Fruit fly (Drosophila melanogaster) whole organism, embryonic: ENCODE data around the gene Tom.

Experiments used
- Adf1 ChIP-seq: fragments of 200-800 bp; sonication (Bioruptor generic); IDR thresholded peaks from 2 replicates; pipeline ENCODE4 v1.3.6; 2022; ENCODE audit warnings: missing biosample characterization, missing genetic modification characterization
- CG10366 ChIP-seq: fragments of 200-800 bp; sonication (Bioruptor generic); IDR thresholded peaks from 2 replicates; pipeline ENCODE4 v1.3.6; 2022; ENCODE audit warnings: missing biosample characterization, missing genetic modification characterization
- CG11247 ChIP-seq: fragments of 200-800 bp; sonication (Bioruptor generic); IDR thresholded peaks from 2 replicates; pipeline ENCODE4 v1.3.6; 2022; ENCODE audit warnings: missing biosample characterization, missing genetic modification characterization
- CG12155 ChIP-seq: fragments of 200-800 bp; sonication (Bioruptor generic); optimal IDR thresholded peaks from 3 replicates; lab custom pipeline; 2016; ENCODE audit warnings: missing biosample characterization, missing genetic modification characterization
- CG12219 ChIP-seq: fragments of 200-800 bp; sonication (Bioruptor generic); optimal IDR thresholded peaks from 3 replicates; lab custom pipeline; 2018; ENCODE audit warnings: missing biosample characterization, mild to moderate bottlenecking, missing genetic modification characterization
- CG1603 ChIP-seq: fragments of 200-800 bp; sonication (Bioruptor generic); optimal IDR thresholded peaks from 2 replicates; lab custom pipeline; 2019; ENCODE audit warnings: missing biosample characterization, mild to moderate bottlenecking, missing genetic modification characterization, moderate library complexity
- CG16779 ChIP-seq: fragments of 200-800 bp; sonication (Bioruptor generic); IDR thresholded peaks from 2 replicates; pipeline ENCODE4 v1.3.6; 2022; ENCODE audit warnings: missing biosample characterization, missing genetic modification characterization
- CG17829 ChIP-seq: fragments of 200-800 bp; optimal IDR thresholded peaks from 2 replicates; lab custom pipeline; 2019; ENCODE audit warnings: missing biosample characterization, mild to moderate bottlenecking, missing genetic modification characterization, moderate library complexity
- CG17912 ChIP-seq: fragments of 200-800 bp; sonication (Bioruptor generic); optimal IDR thresholded peaks from 2 replicates; lab custom pipeline; 2018; ENCODE audit warnings: missing biosample characterization, mild to moderate bottlenecking, missing genetic modification characterization
- CG2116 ChIP-seq: fragments of 200-800 bp; sonication (Bioruptor generic); optimal IDR thresholded peaks from 3 replicates; lab custom pipeline; 2018; ENCODE audit warnings: missing biosample characterization, mild to moderate bottlenecking, missing genetic modification characterization
- CG2129 ChIP-seq: fragments of 200-800 bp; sonication (Bioruptor generic); IDR thresholded peaks from 2 replicates; pipeline ENCODE4 v1.3.6; 2022; ENCODE audit warnings: missing biosample characterization, missing genetic modification characterization; ENCODE audit not compliant: partially characterized antibody
- CG2199 ChIP-seq: fragments of 200-800 bp; sonication (Bioruptor generic); IDR thresholded peaks from 3 replicates; pipeline ENCODE4 v1.3.6; 2022; ENCODE audit warnings: missing biosample characterization, missing genetic modification characterization
- CG30403 ChIP-seq: fragments of 200-800 bp; sonication (Bioruptor generic); optimal IDR thresholded peaks from 3 replicates; lab custom pipeline; 2016; ENCODE audit warnings: missing biosample characterization, missing genetic modification characterization
- CG3163 ChIP-seq: fragments of 200-800 bp; sonication (Bioruptor generic); optimal IDR thresholded peaks from 3 replicates; lab custom pipeline; 2016; ENCODE audit warnings: missing biosample characterization, missing genetic modification characterization
- CG32772 ChIP-seq: fragments of 200-800 bp; sonication (Bioruptor generic); IDR thresholded peaks from 2 replicates; pipeline ENCODE4 v1.3.6; 2022; ENCODE audit warnings: missing biosample characterization, missing genetic modification characterization
- CG34224 ChIP-seq: fragments of 200-800 bp; sonication (Bioruptor generic); IDR thresholded peaks from 3 replicates; pipeline ENCODE4 v1.3.6; 2022; ENCODE audit warnings: missing biosample characterization, missing genetic modification characterization; ENCODE audit not compliant: partially characterized antibody
- CG3995 ChIP-seq: fragments of 200-800 bp; sonication (Bioruptor generic); optimal IDR thresholded peaks from 3 replicates; lab custom pipeline; 2016; ENCODE audit warnings: missing biosample characterization, missing genetic modification characterization
- CG42726 ChIP-seq: fragments of 200-800 bp; sonication (Bioruptor generic); IDR thresholded peaks from 2 replicates; pipeline ENCODE4 v1.3.6; 2022; ENCODE audit warnings: missing biosample characterization, missing genetic modification characterization; ENCODE audit not compliant: partially characterized antibody
- CG4328 ChIP-seq: fragments of 200-800 bp; sonication (Bioruptor generic); optimal IDR thresholded peaks from 3 replicates; lab custom pipeline; 2017; ENCODE audit warnings: missing biosample characterization, missing genetic modification reagents, missing genetic modification characterization
- CG43689 ChIP-seq: fragments of 200-800 bp; sonication (Bioruptor generic); IDR thresholded peaks from 2 replicates; pipeline ENCODE4 v1.3.6; 2022; ENCODE audit warnings: missing biosample characterization, missing genetic modification characterization
- CG7372 ChIP-seq: fragments of 200-800 bp; sonication (Bioruptor generic); IDR thresholded peaks from 2 replicates; pipeline ENCODE4 v1.3.6; 2022; ENCODE audit warnings: missing biosample characterization, missing genetic modification characterization
- CG7928 ChIP-seq: fragments of 200-800 bp; sonication (Bioruptor generic); optimal IDR thresholded peaks from 2 replicates; lab custom pipeline; 2017; ENCODE audit warnings: missing biosample characterization, mild to moderate bottlenecking, missing genetic modification characterization
- CG8290 ChIP-seq, 3 experiments: fragments of 200-800 bp; sonication (Bioruptor generic); optimal IDR thresholded peaks; 2 replicates each; lab custom pipeline; 2016 to 2019; ENCODE audit warnings: missing biosample characterization in 3 of 3, missing genetic modification characterization in 3 of 3, mild to moderate bottlenecking in 2 of 3, moderate library complexity in 1 of 3
- CG8388 ChIP-seq: fragments of 200-800 bp; sonication (Bioruptor generic); optimal IDR thresholded peaks from 2 replicates; lab custom pipeline; 2019; ENCODE audit warnings: missing biosample characterization, mild to moderate bottlenecking, missing genetic modification characterization, moderate library complexity
- CG8478 ChIP-seq: fragments of >200 bp; optimal IDR thresholded peaks from 2 replicates; lab custom pipeline; 2018
- CG9437 ChIP-seq: fragments of 200-800 bp; sonication (Bioruptor generic); optimal IDR thresholded peaks from 2 replicates; lab custom pipeline; 2018; ENCODE audit warnings: missing biosample characterization, mild to moderate bottlenecking, missing genetic modification characterization
- Dfd ChIP-seq, 2 experiments: fragments of >200 bp; optimal IDR thresholded peaks; 2 replicates each; lab custom pipeline; 2017; ENCODE audit warnings: missing biosample characterization in 2 of 2, missing genetic modification characterization in 2 of 2
- Ets65A ChIP-seq: fragments of 200-800 bp; sonication (Bioruptor generic); peaks from one replicate; lab custom pipeline; 2016; ENCODE audit warnings: missing biosample characterization, missing genetic modification characterization
- H2.0 ChIP-seq: fragments of 200-800 bp; sonication (Bioruptor generic); IDR thresholded peaks from 2 replicates; pipeline ENCODE4 v1.3.6; 2022; ENCODE audit warnings: missing biosample characterization, missing genetic modification characterization
- HmgZ ChIP-seq: fragments of 200-800 bp; sonication (Bioruptor generic); optimal IDR thresholded peaks from 2 replicates; lab custom pipeline; 2018; ENCODE audit warnings: missing biosample characterization, mild to moderate bottlenecking, missing genetic modification characterization
- Hr3 ChIP-seq: fragments of 200-800 bp; sonication (Bioruptor generic); optimal IDR thresholded peaks from 3 replicates; lab custom pipeline; 2016; ENCODE audit warnings: missing biosample characterization, missing genetic modification characterization
- Hsf ChIP-seq: fragments of 200-800 bp; sonication (Bioruptor generic); optimal IDR thresholded peaks from 3 replicates; lab custom pipeline; 2016; ENCODE audit warnings: missing biosample characterization, missing genetic modification characterization
- Lhr ChIP-seq: fragments of 200-800 bp; sonication (Bioruptor generic); optimal IDR thresholded peaks from 3 replicates; lab custom pipeline; 2017; ENCODE audit warnings: mild to moderate bottlenecking, missing biosample characterization, missing genetic modification reagents, missing genetic modification characterization
- Myb ChIP-seq: fragments of 200-800 bp; sonication (Bioruptor generic); optimal IDR thresholded peaks from 2 replicates; lab custom pipeline; 2016; ENCODE audit warnings: missing biosample characterization, missing genetic modification characterization
- Oaz ChIP-seq: fragments of 200-800 bp; sonication (Bioruptor generic); IDR thresholded peaks from 2 replicates; pipeline ENCODE4 v1.3.6; 2022; ENCODE audit warnings: missing biosample characterization, missing genetic modification characterization
- Pdp1 ChIP-seq, 2 experiments: fragments of 200-800 bp; sonication (Bioruptor generic); optimal IDR thresholded peaks; 3 replicates each; lab custom pipeline; 2016; ENCODE audit warnings: missing biosample characterization in 2 of 2, missing genetic modification characterization in 2 of 2, mild to moderate bottlenecking in 1 of 2, moderate library complexity in 1 of 2
- bcd ChIP-seq: fragments of 200-800 bp; sonication (Bioruptor generic); optimal IDR thresholded peaks from 2 replicates; lab custom pipeline; 2017; ENCODE audit warnings: missing biosample characterization, mild to moderate bottlenecking, missing genetic modification characterization
- btn ChIP-seq: fragments of 200-800 bp; sonication (Bioruptor generic); optimal IDR thresholded peaks from 2 replicates; lab custom pipeline; 2016; ENCODE audit warnings: missing biosample characterization, missing genetic modification characterization
- emc ChIP-seq: fragments of 200-800 bp; sonication (Bioruptor generic); optimal IDR thresholded peaks from 2 replicates; lab custom pipeline; 2016; ENCODE audit warnings: missing biosample characterization, missing genetic modification characterization
- esg ChIP-seq: fragments of 200-800 bp; sonication (Bioruptor generic); conservative IDR thresholded peaks from 2 replicates; pipeline ENCODE4 v1.3.6; 2022; ENCODE audit warnings: missing biosample characterization, missing genetic modification characterization
- kay ChIP-seq: fragments of 200-800 bp; sonication (Bioruptor generic); optimal IDR thresholded peaks from 2 replicates; lab custom pipeline; 2016; ENCODE audit warnings: missing biosample characterization, missing genetic modification characterization
- knrl ChIP-seq: fragments of 200-800 bp; sonication (Bioruptor generic); IDR thresholded peaks from 3 replicates; pipeline ENCODE4 v1.3.6; 2022; ENCODE audit warnings: missing biosample characterization, missing genetic modification characterization; ENCODE audit not compliant: partially characterized antibody
- maf-S ChIP-seq: fragments of 200-800 bp; sonication (Bioruptor generic); optimal IDR thresholded peaks from 2 replicates; lab custom pipeline; 2016; ENCODE audit warnings: missing biosample characterization, missing genetic modification characterization
- mam ChIP-seq: fragments of 200-800 bp; sonication (Bioruptor generic); optimal IDR thresholded peaks from 3 replicates; lab custom pipeline; 2016; ENCODE audit warnings: missing biosample characterization, missing genetic modification characterization
- p53 ChIP-seq: fragments of 200-800 bp; sonication (Bioruptor generic); optimal IDR thresholded peaks from 2 replicates; lab custom pipeline; 2016; ENCODE audit warnings: missing biosample characterization, missing genetic modification characterization
- pita ChIP-seq: fragments of 200-800 bp; sonication (Bioruptor generic); optimal IDR thresholded peaks from 2 replicates; lab custom pipeline; 2017; ENCODE audit warnings: missing biosample characterization, mild to moderate bottlenecking, missing genetic modification characterization
- pnt ChIP-seq: fragments of 200-800 bp; sonication (Bioruptor generic); optimal IDR thresholded peaks from 3 replicates; lab custom pipeline; 2016; ENCODE audit warnings: missing biosample characterization, missing genetic modification characterization
- pros ChIP-seq: fragments of 200-800 bp; sonication (Bioruptor generic); optimal IDR thresholded peaks from 3 replicates; lab custom pipeline; 2019; ENCODE audit warnings: missing biosample characterization, mild to moderate bottlenecking, missing genetic modification characterization, moderate library complexity
- row ChIP-seq: fragments of 200-800 bp; sonication (Bioruptor generic); IDR thresholded peaks from 3 replicates; pipeline ENCODE4 v1.3.6; 2022; ENCODE audit warnings: missing biosample characterization, missing genetic modification characterization
- sens ChIP-seq: fragments of 200-800 bp; sonication (Bioruptor generic); peaks from one replicate; lab custom pipeline; 2016; ENCODE audit warnings: missing biosample characterization, missing genetic modification characterization
- slbo ChIP-seq: fragments of 200-800 bp; sonication (Bioruptor generic); IDR thresholded peaks from 2 replicates; pipeline ENCODE4 v1.3.6; 2022; ENCODE audit warnings: missing biosample characterization, missing genetic modification characterization
- unc-4 ChIP-seq: fragments of 200-800 bp; sonication (Bioruptor generic); IDR thresholded peaks from 2 replicates; pipeline ENCODE4 v1.3.6; 2022; ENCODE audit warnings: missing biosample characterization, missing genetic modification characterization; ENCODE audit not compliant: partially characterized antibody
- usp ChIP-seq: fragments of >200 bp; optimal IDR thresholded peaks from 2 replicates; lab custom pipeline; 2017; ENCODE audit warnings: missing biosample characterization, missing genetic modification characterization

Gene Tom

dm6 chr3L:14942769-14943168 is 26.4 kb upstream of the Tom start (continued):
- TF ChIP-seq Hsf (GFP tag; lab: Kevin White, UChicago) (no peak), CG8388 (GFP tag; lab: Kevin White, UChicago) (no peak), CG42726 (GFP tag; lab: Robert Waterston, UW) (no peak), CG3995 (peak; percentile 88), CG9437 (no peak), esg (GFP tag; lab: Robert Waterston, UW) (no peak), CG2199 (0 out of 3 replicates have a peak, but pooled peaks have one; percentile 18), btn (no peak), CG1603 (tag; lab: Kevin White, UChicago) (peak; percentile 63), CG3163 (no peak), pros (GFP tag; lab: Kevin White, UChicago) (no peak), CG17912 (no peak), CG34224 (peak; percentile 55), CG7928 (GFP tag; lab: Kevin White, UChicago) (no peak), mam (GFP tag; lab: Kevin White, UChicago) (no peak), CG4328 (no peak), CG11247 (no peak), H2.0 (GFP tag; lab: Robert Waterston, UW) (no peak), CG7372 (GFP tag; lab: Robert Waterston, UW) (no peak), Pdp1 (GFP tag; optimal IDR thresholded peaks at IDR 0.05; lab: Kevin White, UChicago) (no peak), CG10366 (GFP tag; lab: Robert Waterston, UW) (no peak), kay (GFP tag; lab: Kevin White, UChicago) (no peak), Hr3 (GFP tag; lab: Kevin White, UChicago) (no peak), slbo (GFP tag; lab: Robert Waterston, UW) (no peak), CG8478 (lab: Kevin White, UChicago) (no peak), pita (GFP tag; lab: Kevin White, UChicago) (no peak), Lhr (GFP tag; lab: Kevin White, UChicago) (peak; percentile 45), Dfd (GFP tag; optimal IDR thresholded peaks at IDR 0.05; lab: Kevin White, UChicago) (no peak), Ets65A (peak; percentile 42), CG32772 (GFP tag; lab: Robert Waterston, UW) (no peak), pnt (no peak), CG12155 (GFP tag; lab: Kevin White, UChicago) (no peak), CG30403 (GFP tag; lab: Kevin White, UChicago) (no peak), CG2129 (peak; percentile 29; the same call in 1 of the 2 replicates), Oaz (GFP tag; lab: Robert Waterston, UW) (no peak), CG2116 (GFP tag; lab: Kevin White, UChicago) (peak; percentile 96), HmgZ (tag; lab: Kevin White, UChicago) (no peak), bcd (no peak), unc-4 (no peak), maf-S (GFP tag; lab: Kevin White, UChicago) (no peak), CG16779 (no peak), Adf1 (no peak), knrl (GFP tag; lab: Robert Waterston, UW) (peak; percentile 64), row (GFP tag; lab: Robert Waterston, UW) (no peak), Myb (peak; percentile 90), CG8290 (GFP tag; optimal IDR thresholded peaks at IDR 0.05; lab: Kevin White, UChicago) (peak; percentile 12), CG8290 (tag; optimal IDR thresholded peaks at IDR 0.05; lab: Kevin White, UChicago) (no peak), CG43689 (GFP tag; lab: Robert Waterston, UW) (no peak), CG12219 (GFP tag; lab: Kevin White, UChicago) (no peak), usp (GFP tag; lab: Kevin White, UChicago) (no peak), sens (peak; percentile 66), CG17829 (peak; percentile 49), p53 (GFP tag; lab: Kevin White, UChicago) (no peak), emc (GFP tag; lab: Kevin White, UChicago) (no peak)
